Fruit fly (Drosophila melanogaster): ENCODE measurements around the gene CG17378.

Gene CG17378

DNA sequence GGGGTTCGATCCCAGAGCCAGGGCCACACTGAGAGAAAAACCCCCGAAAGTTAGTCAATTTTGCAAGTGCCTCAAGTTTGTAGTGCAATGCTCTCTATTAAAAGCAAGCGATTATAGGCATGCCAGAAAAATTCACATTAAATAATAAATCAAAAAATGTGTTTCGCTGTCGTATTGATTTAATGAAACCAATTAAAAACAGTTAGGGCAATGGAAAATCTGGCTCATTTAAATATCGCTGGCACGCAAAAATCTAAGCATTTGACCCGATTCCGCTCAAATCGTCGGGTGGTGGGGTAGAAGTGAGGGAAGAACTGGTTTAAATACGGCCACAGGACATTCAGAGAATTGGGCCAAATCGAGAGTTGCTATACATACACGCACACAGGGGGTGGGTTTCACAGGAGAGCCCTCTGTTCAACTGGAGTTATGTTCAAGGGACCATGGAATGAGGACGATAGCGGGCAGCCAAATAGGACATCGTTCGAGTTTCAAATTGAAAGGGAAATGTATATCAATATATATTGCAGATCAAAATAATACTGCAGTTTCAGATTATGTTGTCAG, 21.2 kb downstream of the CG17378 start (continued):
- 0 out of 2 replicates have a peak, but pooled peaks have one; percentile 15 for TF ChIP-seq CG31441 (GFP tag; IDR thresholded peaks at IDR 0.05)
- peak; percentile 52 for TF ChIP-seq sd (tag; optimal IDR thresholded peaks at IDR 0.05)
- no peak for TF ChIP-seq CG10462 (GFP tag; optimal IDR thresholded peaks at IDR 0.05)
- TF ChIP-seq CG9437 (GFP tag; optimal IDR thresholded peaks at IDR 0.05) = no peak
- no peak for TF ChIP-seq Nf-YA (GFP tag; IDR thresholded peaks at IDR 0.05)
- TF ChIP-seq Fer3 (tag; optimal IDR thresholded peaks at IDR 0.05) = peak; percentile 13
- no peak for TF ChIP-seq MESR4 (GFP tag; optimal IDR thresholded peaks at IDR 0.05)
- peak; percentile 24 for TF ChIP-seq phol (tag; optimal IDR thresholded peaks at IDR 0.05)
- TF ChIP-seq fu2 (GFP tag; optimal IDR thresholded peaks at IDR 0.05) = no peak
- TF ChIP-seq CG15269 (tag; optimal IDR thresholded peaks at IDR 0.05) = peak; percentile 16
- TF ChIP-seq CG4617 (GFP tag; optimal IDR thresholded peaks at IDR 0.05; ENCODE audit: borderline replicate concordance) = no peak
- 0 out of 2 replicates have a peak, but pooled peaks have one; percentile 8 for TF ChIP-seq MBD-R2 (GFP tag; IDR thresholded peaks at IDR 0.05)
- TF ChIP-seq NFAT (GFP tag; IDR thresholded peaks at IDR 0.05) = peak; percentile 26; the same call in 1 of the 2 replicates
- no peak for TF ChIP-seq vfl (GFP tag; optimal IDR thresholded peaks at IDR 0.05)
- no peak for TF ChIP-seq bigmax (GFP tag; optimal IDR thresholded peaks at IDR 0.05)
- no peak for TF ChIP-seq fd102C (GFP tag; optimal IDR thresholded peaks at IDR 0.05)
- TF ChIP-seq Hey (tag; optimal IDR thresholded peaks at IDR 0.05) = no peak
- TF ChIP-seq CG34422 (GFP tag; IDR thresholded peaks at IDR 0.05) = no peak
- no peak for TF ChIP-seq CG13775 (GFP tag; optimal IDR thresholded peaks at IDR 0.05)
- no peak for TF ChIP-seq CoRest (tag; optimal IDR thresholded peaks at IDR 0.05)
- no peak for TF ChIP-seq pzg (GFP tag; optimal IDR thresholded peaks at IDR 0.05)
- no peak for TF ChIP-seq Stat92E (GFP tag; optimal IDR thresholded peaks at IDR 0.05)
- no peak for TF ChIP-seq CG33213 (GFP tag; optimal IDR thresholded peaks at IDR 0.05)
- no peak for TF ChIP-seq schlank (tag; optimal IDR thresholded peaks at IDR 0.05)
- TF ChIP-seq CG32532 (GFP tag; IDR thresholded peaks at IDR 0.05) = no peak
- TF ChIP-seq Ssrp (tag; optimal IDR thresholded peaks at IDR 0.05) = no peak
- no peak for TF ChIP-seq CG8765 (GFP tag; IDR thresholded peaks at IDR 0.05)
- no peak for TF ChIP-seq CG1647 (GFP tag; optimal IDR thresholded peaks at IDR 0.05)
- no peak for TF ChIP-seq ERR (GFP tag; optimal IDR thresholded peaks at IDR 0.05)
- TF ChIP-seq usp (GFP tag; optimal IDR thresholded peaks at IDR 0.05) = no peak
- TF ChIP-seq sim (GFP tag; IDR thresholded peaks at IDR 0.05) = 0 out of 2 replicates have a peak, but pooled peaks have one; percentile 43
- TF ChIP-seq Oaz (GFP tag; IDR thresholded peaks at IDR 0.05) = no peak
- no peak for TF ChIP-seq CG15073 (GFP tag; optimal IDR thresholded peaks at IDR 0.05)
- TF ChIP-seq CG12659 (GFP tag; optimal IDR thresholded peaks at IDR 0.05) = peak; percentile 15
- peak; percentile 8 for TF ChIP-seq Camta (GFP tag; optimal IDR thresholded peaks at IDR 0.05)
- TF ChIP-seq inv (GFP tag; IDR thresholded peaks at IDR 0.05; ENCODE audit: partially characterized antibody) = no peak
- no peak for TF ChIP-seq CG3281 (GFP tag; optimal IDR thresholded peaks at IDR 0.05)
- no peak for TF ChIP-seq vnd (GFP tag; IDR thresholded peaks at IDR 0.05; ENCODE audit: partially characterized antibody)
- TF ChIP-seq stwl (tag; optimal IDR thresholded peaks at IDR 0.05) = no peak
- TF ChIP-seq CG6654 (GFP tag; optimal IDR thresholded peaks at IDR 0.05) = no peak
- TF ChIP-seq CG5245 (GFP tag; optimal IDR thresholded peaks at IDR 0.05) = no peak
- TF ChIP-seq Dp (GFP tag; optimal IDR thresholded peaks at IDR 0.05) = no peak
- TF ChIP-seq CG9727 (GFP tag; optimal IDR thresholded peaks at IDR 0.05) = peak; percentile 41
- TF ChIP-seq sqz (GFP tag; optimal IDR thresholded peaks at IDR 0.05) = no peak
- no peak for TF ChIP-seq corto (GFP tag; optimal IDR thresholded peaks at IDR 0.05)
- no peak for TF ChIP-seq ash1 (GFP tag; optimal IDR thresholded peaks at IDR 0.05)
- no peak for TF ChIP-seq pho (GFP tag; optimal IDR thresholded peaks at IDR 0.05)
- peak; percentile 80 for TF ChIP-seq CG15601 (tag; optimal IDR thresholded peaks at IDR 0.05)
- no peak for TF ChIP-seq Lim3 (GFP tag; IDR thresholded peaks at IDR 0.05)
- no peak; the same call in 1 of the 2 replicates for TF ChIP-seq CG9215 (GFP tag; IDR thresholded peaks at IDR 0.05)
